Worm (Caenorhabditis elegans) whole organism, L4 larva: ENCODE measurements around the gene ZC266.1.
A peak's percentile ranks its signal among the peaks of the same experiment; 100 is the strongest.

ENCODE experiments used
- Y75B8A.6 ChIP-seq: fragments of 200-800 bp; sonication (Bioruptor generic); IDR thresholded peaks from 2 replicates; pipeline ENCODE4 v1.3.6; 2022; ENCODE audit warnings: missing genetic modification reagents, missing genetic modification characterization, missing compliant biosample characterization
- arid-1 ChIP-seq: fragments of 200-800 bp; sonication (Bioruptor generic); conservative IDR thresholded peaks from 2 replicates; pipeline ENCODE4 v1.3.6; 2022; ENCODE audit warnings: missing genetic modification reagents, missing genetic modification characterization, missing compliant biosample characterization
- ceh-20 ChIP-seq: fragments of 200-800 bp; sonication (Bioruptor generic); IDR thresholded peaks from 2 replicates; pipeline ENCODE4 v1.3.6; 2022; ENCODE audit warnings: missing genetic modification reagents, missing genetic modification characterization, missing compliant biosample characterization
- ces-1 ChIP-seq: fragments of 150-350 bp; sonication (generic microtip); optimal IDR thresholded peaks from 4 replicates; lab custom pipeline; 2014; ENCODE audit warnings: missing biosample characterization, missing genetic modification reagents, missing genetic modification characterization
- lin-1 ChIP-seq: fragments of 200-800 bp; sonication (Bioruptor generic); IDR thresholded peaks from 2 replicates; pipeline ENCODE4 v1.3.6; 2022; ENCODE audit warnings: missing genetic modification reagents, missing genetic modification characterization, missing compliant biosample characterization
- mdt-29 ChIP-seq: fragments of 200-800 bp; sonication (Bioruptor generic); IDR thresholded peaks from 2 replicates; pipeline ENCODE4 v1.3.6; 2022; ENCODE audit warnings: missing genetic modification reagents, missing genetic modification characterization, missing compliant biosample characterization
- nhr-10 ChIP-seq: fragments of 150-350 bp; optimal IDR thresholded peaks from 2 replicates; lab custom pipeline; 2014; ENCODE audit warnings: missing biosample characterization, missing genetic modification characterization
- nhr-77 ChIP-seq: fragments of 150-350 bp; optimal IDR thresholded peaks from 2 replicates; lab custom pipeline; 2014; ENCODE audit warnings: missing biosample characterization, missing genetic modification characterization
- php-3 ChIP-seq: fragments of 200-800 bp; sonication (Bioruptor generic); IDR thresholded peaks from 2 replicates; pipeline ENCODE4 v1.3.6; 2022; ENCODE audit warnings: missing genetic modification reagents, missing genetic modification characterization, missing compliant biosample characterization
- pqm-1 ChIP-seq: sonication (generic microtip); optimal IDR thresholded peaks from 2 replicates; lab custom pipeline; 2017; ENCODE audit warnings: missing biosample characterization, missing genetic modification characterization
- set-16 ChIP-seq: fragments of 200-800 bp; sonication (Bioruptor generic); IDR thresholded peaks from 2 replicates; pipeline ENCODE4 v1.3.6; 2022; ENCODE audit warnings: missing genetic modification reagents, missing genetic modification characterization, missing compliant biosample characterization
- spr-1 ChIP-seq: sonication (generic microtip); optimal IDR thresholded peaks from 2 replicates; lab custom pipeline; 2016; ENCODE audit warnings: mild to moderate bottlenecking, missing genetic modification characterization, missing compliant biosample characterization
- spr-3 ChIP-seq: fragments of 200-800 bp; sonication (Bioruptor generic); optimal IDR thresholded peaks from 2 replicates; lab custom pipeline; 2018; ENCODE audit warnings: mild to moderate bottlenecking, missing genetic modification characterization, missing compliant biosample characterization

ZC266.1 gene

ce11 chrV:4647279-4647819 lies 52.7 kb downstream of the ZC266.1 start (continued):
- TF ChIP-seq nhr-10 (tag; lab: Kevin White, UChicago) (no peak), php-3 (no peak), spr-1 (tag; lab: Kevin White, UChicago) (peak; percentile 28), pqm-1 (no peak), nhr-77 (tag; lab: Kevin White, UChicago) (no peak), set-16 (GFP tag; lab: Robert Waterston, UW) (no peak), Y75B8A.6 (GFP tag; lab: Robert Waterston, UW) (no peak), arid-1 (GFP tag; lab: Robert Waterston, UW) (no peak), spr-3 (GFP tag; lab: Kevin White, UChicago) (no peak), ces-1 (GFP tag; lab: Kevin White, UChicago) (no peak), lin-1 (GFP tag; lab: Robert Waterston, UW) (no peak), mdt-29 (GFP tag; lab: Robert Waterston, UW) (no peak), ceh-20 (no peak)
